Worm (Caenorhabditis elegans) whole organism, L4 larva: Measurements from ENCODE around the gene F49F1.18.
A peak's percentile ranks its signal among the peaks of the same experiment; 100 is the strongest.
"Not testable (repeated sequence)": the region's sequence is repeated elsewhere in the genome, so short reads cannot be mapped to it uniquely, and the experiment has no call there.

Experiments used
- D1046.2 ChIP-seq: fragments of 200-800 bp; sonication (Bioruptor generic); IDR thresholded peaks from 2 replicates; pipeline ENCODE4 v1.3.6; 2022; ENCODE audit warnings: missing genetic modification characterization, missing compliant biosample characterization
- F37D6.2 ChIP-seq: sonication (generic microtip); optimal IDR thresholded peaks from 2 replicates; lab custom pipeline; 2016; ENCODE audit warnings: mild to moderate bottlenecking, missing genetic modification characterization, missing compliant biosample characterization
- T26A8.4 ChIP-seq: fragments of 200-800 bp; sonication (Bioruptor generic); IDR thresholded peaks from 2 replicates; pipeline ENCODE4 v1.3.6; 2022; ENCODE audit warnings: missing genetic modification characterization, missing compliant biosample characterization
- Y48G9A.11 ChIP-seq: fragments of 200-800 bp; sonication (Bioruptor generic); IDR thresholded peaks from 2 replicates; pipeline ENCODE4 v1.3.6; 2022; ENCODE audit warnings: missing genetic modification reagents, missing genetic modification characterization, missing compliant biosample characterization
- ZK337.2 ChIP-seq: fragments of 200-800 bp; sonication (Bioruptor generic); IDR thresholded peaks from 2 replicates; pipeline ENCODE4 v1.3.6; 2022; ENCODE audit warnings: missing genetic modification reagents, missing genetic modification characterization, missing compliant biosample characterization
- arid-1 ChIP-seq: fragments of 200-800 bp; sonication (Bioruptor generic); conservative IDR thresholded peaks from 2 replicates; pipeline ENCODE4 v1.3.6; 2022; ENCODE audit warnings: missing genetic modification reagents, missing genetic modification characterization, missing compliant biosample characterization
- ceh-20 ChIP-seq: fragments of 200-800 bp; sonication (Bioruptor generic); IDR thresholded peaks from 2 replicates; pipeline ENCODE4 v1.3.6; 2022; ENCODE audit warnings: missing genetic modification reagents, missing genetic modification characterization, missing compliant biosample characterization
- ceh-44 ChIP-seq: fragments of 200-800 bp; sonication (Bioruptor generic); IDR thresholded peaks from 2 replicates; pipeline ENCODE4 v1.3.6; 2022; ENCODE audit warnings: missing genetic modification reagents, missing genetic modification characterization, missing compliant biosample characterization
- cey-2 ChIP-seq: sonication (generic microtip); optimal IDR thresholded peaks from 3 replicates; lab custom pipeline; 2017; ENCODE audit warnings: missing genetic modification characterization, mild to moderate bottlenecking, missing compliant biosample characterization, antibody characterized with exemption, borderline replicate concordance; ENCODE audit not compliant: insufficient read depth
- ctbp-1 ChIP-seq: fragments of 200-800 bp; sonication (Bioruptor generic); IDR thresholded peaks from 2 replicates; pipeline ENCODE4 v1.3.6; 2022; ENCODE audit warnings: missing genetic modification reagents, missing genetic modification characterization, missing compliant biosample characterization
- daf-8 ChIP-seq: fragments of 200-800 bp; sonication (Bioruptor generic); IDR thresholded peaks from 2 replicates; pipeline ENCODE4 v1.3.6; 2022; ENCODE audit warnings: missing genetic modification characterization, missing compliant biosample characterization
- dmd-6 ChIP-seq: fragments of 200-800 bp; sonication (Bioruptor generic); IDR thresholded peaks from 2 replicates; pipeline ENCODE4 v1.3.6; 2022; ENCODE audit warnings: missing genetic modification reagents, missing genetic modification characterization, missing compliant biosample characterization
- dmd-8 ChIP-seq: fragments of 200-800 bp; sonication (Bioruptor generic); IDR thresholded peaks from 2 replicates; pipeline ENCODE4 v1.3.6; 2022; ENCODE audit warnings: missing genetic modification characterization, missing compliant biosample characterization
- dmd-9 ChIP-seq: fragments of 200-800 bp; sonication (Bioruptor generic); IDR thresholded peaks from 2 replicates; pipeline ENCODE4 v1.3.6; 2022; ENCODE audit warnings: missing genetic modification reagents, missing genetic modification characterization, missing compliant biosample characterization
- dpl-1 ChIP-seq: fragments of 150-350 bp; optimal IDR thresholded peaks from 2 replicates; lab custom pipeline; 2014; ENCODE audit warnings: missing biosample characterization, missing genetic modification reagents, missing genetic modification characterization
- egl-27 ChIP-seq: sonication (generic microtip); optimal IDR thresholded peaks from 3 replicates; lab custom pipeline; 2017; ENCODE audit warnings: missing biosample characterization, missing genetic modification reagents, missing genetic modification characterization
- egl-43 ChIP-seq: fragments of 200-800 bp; sonication (Bioruptor generic); IDR thresholded peaks from 2 replicates; pipeline ENCODE4 v1.3.6; 2022; ENCODE audit warnings: missing genetic modification reagents, missing genetic modification characterization, missing compliant biosample characterization
- hlh-11 ChIP-seq: fragments of 200-800 bp; sonication (Bioruptor generic); optimal IDR thresholded peaks from 2 replicates; lab custom pipeline; 2018; ENCODE audit warnings: mild to moderate bottlenecking, missing genetic modification characterization, missing compliant biosample characterization
- hmg-1.1 ChIP-seq: fragments of 200-800 bp; sonication (Bioruptor generic); IDR thresholded peaks from 2 replicates; pipeline ENCODE4 v1.3.6; 2022; ENCODE audit warnings: missing genetic modification reagents, missing genetic modification characterization, missing compliant biosample characterization
- lin-1 ChIP-seq: fragments of 200-800 bp; sonication (Bioruptor generic); IDR thresholded peaks from 2 replicates; pipeline ENCODE4 v1.3.6; 2022; ENCODE audit warnings: missing genetic modification reagents, missing genetic modification characterization, missing compliant biosample characterization
- lin-29 ChIP-seq: fragments of 200-800 bp; sonication (Bioruptor generic); IDR thresholded peaks from 2 replicates; pipeline ENCODE4 v1.3.6; 2022; ENCODE audit warnings: missing genetic modification reagents, missing genetic modification characterization, missing compliant biosample characterization
- lin-38 ChIP-seq: fragments of 200-800 bp; sonication (Bioruptor generic); IDR thresholded peaks from 2 replicates; pipeline ENCODE4 v1.3.6; 2022; ENCODE audit warnings: missing genetic modification reagents, missing genetic modification characterization, missing compliant biosample characterization
- lsy-2 ChIP-seq, 2 experiments: fragments of 150-350 bp in 1 of 2; sonication (generic microtip) in 1 of 2; optimal IDR thresholded peaks; 2 replicates each; lab custom pipeline; 2014 to 2017; ENCODE audit warnings: missing biosample characterization in 2 of 2, missing genetic modification characterization in 2 of 2
- madf-5 ChIP-seq, 2 experiments: fragments of 200-800 bp; sonication (Bioruptor generic); IDR thresholded peaks; 2 replicates each; pipeline ENCODE4 v1.3.6; 2022; ENCODE audit warnings: missing compliant biosample characterization in 2 of 2, missing genetic modification characterization in 2 of 2
- madf-9 ChIP-seq: fragments of 200-800 bp; sonication (Bioruptor generic); conservative IDR thresholded peaks from 2 replicates; pipeline ENCODE4 v1.3.6; 2022; ENCODE audit warnings: missing genetic modification reagents, missing genetic modification characterization, missing compliant biosample characterization
- mdt-29 ChIP-seq: fragments of 200-800 bp; sonication (Bioruptor generic); IDR thresholded peaks from 2 replicates; pipeline ENCODE4 v1.3.6; 2022; ENCODE audit warnings: missing genetic modification reagents, missing genetic modification characterization, missing compliant biosample characterization
- mes-2 ChIP-seq: sonication (generic microtip); optimal IDR thresholded peaks from 2 replicates; lab custom pipeline; 2016; ENCODE audit warnings: missing genotype, mild to moderate bottlenecking, missing genetic modification characterization, missing compliant biosample characterization; ENCODE audit not compliant: poor library complexity, severe bottlenecking
- mxl-2 ChIP-seq: fragments of 200-800 bp; sonication (Bioruptor generic); conservative IDR thresholded peaks from 2 replicates; pipeline ENCODE4 v1.3.6; 2022; ENCODE audit warnings: missing genetic modification reagents, missing genetic modification characterization, missing compliant biosample characterization
- nhr-102 ChIP-seq: sonication (generic microtip); optimal IDR thresholded peaks from 2 replicates; lab custom pipeline; 2016; ENCODE audit warnings: mild to moderate bottlenecking, missing genetic modification characterization, moderate library complexity, missing compliant biosample characterization
- nhr-41 ChIP-seq: fragments of 200-800 bp; sonication (Bioruptor generic); IDR thresholded peaks from 2 replicates; pipeline ENCODE4 v1.3.6; 2022; ENCODE audit warnings: missing genetic modification reagents, missing genetic modification characterization, missing compliant biosample characterization
- nhr-42 ChIP-seq: fragments of 200-800 bp; sonication (Bioruptor generic); IDR thresholded peaks from 2 replicates; pipeline ENCODE4 v1.3.6; 2022; ENCODE audit warnings: missing genetic modification characterization, missing compliant biosample characterization
- pha-4 ChIP-seq, 2 experiments: fragments of 150-350 bp in 1 of 2; fragments of 200-800 bp in 1 of 2; sonication (Bioruptor generic) in 1 of 2; IDR thresholded peaks in 1 of 2; optimal IDR thresholded peaks in 1 of 2; 2 replicates each; pipeline versions ENCODE4 v1.3.6 to Lab custom; 2014 to 2022; ENCODE audit warnings: missing genetic modification characterization in 2 of 2, missing genetic modification reagents in 2 of 2, missing biosample characterization in 1 of 2, missing compliant biosample characterization in 1 of 2
- php-3 ChIP-seq: fragments of 200-800 bp; sonication (Bioruptor generic); IDR thresholded peaks from 2 replicates; pipeline ENCODE4 v1.3.6; 2022; ENCODE audit warnings: missing genetic modification reagents, missing genetic modification characterization, missing compliant biosample characterization
- pqm-1 ChIP-seq: sonication (generic microtip); optimal IDR thresholded peaks from 2 replicates; lab custom pipeline; 2017; ENCODE audit warnings: missing biosample characterization, missing genetic modification characterization
- rbr-2 ChIP-seq: sonication (generic microtip); optimal IDR thresholded peaks from 2 replicates; lab custom pipeline; 2016; ENCODE audit warnings: missing genotype, missing genetic modification characterization, missing compliant biosample characterization
- saeg-2 ChIP-seq: fragments of 200-800 bp; sonication (Bioruptor generic); IDR thresholded peaks from 2 replicates; pipeline ENCODE4 v1.3.6; 2022; ENCODE audit warnings: missing genetic modification reagents, missing genetic modification characterization, missing compliant biosample characterization
- set-16 ChIP-seq: fragments of 200-800 bp; sonication (Bioruptor generic); IDR thresholded peaks from 2 replicates; pipeline ENCODE4 v1.3.6; 2022; ENCODE audit warnings: missing genetic modification reagents, missing genetic modification characterization, missing compliant biosample characterization
- tra-1 ChIP-seq: fragments of 200-800 bp; sonication (Bioruptor generic); IDR thresholded peaks from 2 replicates; pipeline ENCODE4 v1.3.6; 2022; ENCODE audit warnings: missing genetic modification reagents, missing genetic modification characterization, missing compliant biosample characterization
- vab-7 ChIP-seq: fragments of 200-800 bp; sonication (Bioruptor generic); IDR thresholded peaks from 2 replicates; pipeline ENCODE4 v1.3.6; 2022; ENCODE audit warnings: missing genetic modification reagents, missing genetic modification characterization, missing compliant biosample characterization
- zfp-3 ChIP-seq: fragments of 200-800 bp; sonication (Bioruptor generic); conservative IDR thresholded peaks from 2 replicates; pipeline ENCODE4 v1.3.6; 2022; ENCODE audit warnings: missing genetic modification reagents, missing genetic modification characterization, missing compliant biosample characterization

The F49F1.18 gene

DNA sequence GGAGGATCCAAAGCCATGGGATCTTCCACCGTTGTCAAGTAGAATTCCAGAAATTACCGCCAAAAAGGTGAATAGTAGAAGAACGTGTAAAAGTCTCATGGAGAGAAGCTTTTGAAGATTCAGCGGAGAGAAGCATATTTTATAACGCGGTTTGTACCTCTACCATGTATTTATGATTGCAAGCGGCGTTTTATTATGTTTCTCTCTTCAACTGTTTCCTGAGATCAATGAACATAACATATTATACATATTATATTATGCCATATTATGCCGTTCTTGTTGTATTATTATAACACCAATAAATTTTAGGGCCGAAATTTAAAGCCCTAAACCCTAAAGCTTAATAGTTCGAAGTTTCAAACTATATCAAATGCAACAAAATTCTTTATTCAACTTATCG, at the start of gene F49F1.18:
F49F1.18 (minus strand) TSS at position 101 of the 400 bp plus-strand sequence.
- no peak for TF ChIP-seq nhr-42 (GFP tag; lab: Robert Waterston, UW)
- TF ChIP-seq cey-2 = no peak
- TF ChIP-seq ZK337.2 (GFP tag; lab: Robert Waterston, UW) = no peak
- no peak for TF ChIP-seq F37D6.2
- no peak for TF ChIP-seq egl-27

ce11 chrIV:4186099-4186498, 45.9 kb upstream of the F49F1.18 start, which contains the start of gene K08D10.11:
Gene K08D10.11 (minus strand): TSS chrIV:4186199.
- TF ChIP-seq ceh-44 (GFP tag; lab: Robert Waterston, UW); pqm-1 (tag; lab: Kevin White, UChicago); nhr-102 (tag; lab: Kevin White, UChicago): not testable (repeated sequence)

ce11 chrIV:4184767-4185166, 44.6 kb upstream of the F49F1.18 start:
- TF ChIP-seq ZK337.2 (GFP tag; lab: Robert Waterston, UW) = peak; percentile 82
- peak; percentile 95 for TF ChIP-seq tra-1 (GFP tag; lab: Robert Waterston, UW)
- peak; percentile 3 for TF ChIP-seq hlh-11 (tag; lab: Kevin White, UChicago)
- peak; percentile 83 for TF ChIP-seq mdt-29 (GFP tag; lab: Robert Waterston, UW)
- peak; percentile 33 for TF ChIP-seq dpl-1 (GFP tag; lab: Kevin White, UChicago)
- peak; percentile 82; the same call in 1 of the 2 replicates for TF ChIP-seq daf-8
- TF ChIP-seq nhr-42 (GFP tag; lab: Robert Waterston, UW) = peak; percentile 97
- peak; percentile 88 for TF ChIP-seq saeg-2 (GFP tag; lab: Robert Waterston, UW)
- TF ChIP-seq set-16 = peak; percentile 51; the same call in 1 of the 2 replicates
- peak; percentile 98 for TF ChIP-seq lin-29 (GFP tag; lab: Robert Waterston, UW)
- peak; percentile 95 for TF ChIP-seq egl-43 (GFP tag; lab: Robert Waterston, UW)
- peak; percentile 96 for TF ChIP-seq D1046.2 (GFP tag; lab: Robert Waterston, UW)
- TF ChIP-seq nhr-41 = 0 out of 2 replicates have a peak, but pooled peaks have one; percentile 30
- peak; percentile 96 for TF ChIP-seq T26A8.4 (GFP tag; lab: Robert Waterston, UW)
- TF ChIP-seq ceh-20 (GFP tag; lab: Robert Waterston, UW) = peak; percentile 98
- peak in 1 of 2 experiments; percentile 88; a peak in 2 of 4 replicates for TF ChIP-seq madf-5 (GFP tag; IDR thresholded peaks at IDR 0.05; lab: Robert Waterston, UW)
- TF ChIP-seq arid-1 (GFP tag; lab: Robert Waterston, UW) = peak; percentile 84
- TF ChIP-seq madf-9 (GFP tag; lab: Robert Waterston, UW) = peak; percentile 83
- peak; percentile 92 for TF ChIP-seq php-3 (GFP tag; lab: Robert Waterston, UW)
- peak; percentile 32 for TF ChIP-seq rbr-2 (tag; lab: Kevin White, UChicago)
- peak; percentile 100 for TF ChIP-seq lin-38 (GFP tag; lab: Robert Waterston, UW)
- 0 out of 2 replicates have a peak, but pooled peaks have one; percentile 14 for TF ChIP-seq mxl-2 (GFP tag; lab: Robert Waterston, UW)
- 0 out of 2 replicates have a peak, but pooled peaks have one; percentile 43 for TF ChIP-seq lin-1
- peak; percentile 95 for TF ChIP-seq dmd-9
- peak; percentile 93 for TF ChIP-seq zfp-3 (GFP tag; lab: Robert Waterston, UW)
- TF ChIP-seq mes-2 (tag; lab: Kevin White, UChicago) = peak; percentile 53
- TF ChIP-seq dmd-6 (GFP tag; lab: Robert Waterston, UW) = peak; percentile 95
- TF ChIP-seq hmg-1.1 (GFP tag; lab: Robert Waterston, UW) = peak; percentile 98
- TF ChIP-seq dmd-8 (GFP tag; lab: Robert Waterston, UW) = 0 out of 2 replicates have a peak, but pooled peaks have one; percentile 12
- TF ChIP-seq vab-7 = peak; percentile 81
- TF ChIP-seq Y48G9A.11 = peak; percentile 70
- peak; percentile 85 for TF ChIP-seq pha-4 (GFP tag; IDR thresholded peaks at IDR 0.05; lab: Robert Waterston, UW)
- TF ChIP-seq pha-4 (tag; optimal IDR thresholded peaks at IDR 0.05; lab: Kevin White, UChicago) = not testable (repeated sequence)
- TF ChIP-seq lsy-2 (tag; optimal IDR thresholded peaks at IDR 0.05; lab: Kevin White, UChicago) = peak; percentile 28 to 77
- peak; percentile 92 for TF ChIP-seq ctbp-1 (GFP tag; lab: Robert Waterston, UW)
